Worm (Caenorhabditis elegans): ENCODE results near the gene T19D12.2.

- TF ChIP-seq hsf-1 (GFP tag; IDR thresholded peaks at IDR 0.05) (no peak), C06A6.2 (GFP tag; conservative IDR thresholded peaks at IDR 0.05) (no peak), F33H1.4 (GFP tag; IDR thresholded peaks at IDR 0.05) (no peak), nfyb-1 (GFP tag; IDR thresholded peaks at IDR 0.05) (no peak), aptf-3 (GFP tag; IDR thresholded peaks at IDR 0.05) (no peak), B0336.3 (GFP tag; IDR thresholded peaks at IDR 0.05) (no peak), hmg-1.2 (GFP tag; IDR thresholded peaks at IDR 0.05) (no peak), unc-62 (GFP tag; optimal IDR thresholded peaks at IDR 0.05) (no peak), nhr-27 (tag; optimal IDR thresholded peaks at IDR 0.05) (no peak), snpc-3.4 (tag; optimal IDR thresholded peaks at IDR 0.05) (no peak)
Measured at ce11 chrII:6661211-6661610, at the start of gene T19D12.2.

Data from whole organism, young adult.